Worm (Caenorhabditis elegans): ENCODE results near the gene dmd-4.

DNA sequence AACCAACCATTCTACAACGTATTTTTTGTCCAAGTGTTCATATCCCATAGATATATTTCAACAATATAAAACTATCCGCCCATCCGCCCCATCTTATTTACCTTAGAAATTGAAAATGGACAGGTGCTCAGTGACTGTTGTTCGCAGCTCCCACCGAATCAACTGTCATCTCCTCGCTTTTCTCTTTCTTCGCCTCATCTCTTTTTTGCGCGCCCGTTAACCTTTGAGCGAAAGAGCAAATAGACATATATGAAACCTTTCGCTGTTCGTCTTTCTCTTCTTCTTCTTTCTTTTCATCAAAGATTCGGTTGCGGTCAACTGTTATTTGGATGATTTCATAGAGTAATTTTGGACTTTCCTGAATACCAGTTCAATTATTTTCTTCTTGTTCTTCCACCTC, 14.0 kb upstream of the dmd-4 start, which contains the start of gene sssh-1:
- TF ChIP-seq unc-62 (GFP tag; optimal IDR thresholded peaks at IDR 0.05) (no peak), hlh-17 (GFP tag; optimal IDR thresholded peaks at IDR 0.05; ENCODE audit: borderline replicate concordance) (no peak), mdl-1 (tag; optimal IDR thresholded peaks at IDR 0.05) (no peak), pqm-1 (tag; optimal IDR thresholded peaks at IDR 0.05) (no peak), vab-15 (tag; optimal IDR thresholded peaks at IDR 0.05) (no peak)
